Fruit fly (Drosophila melanogaster): Measurements from ENCODE around the gene CG3386.
A peak's percentile ranks its signal among the peaks of the same experiment; 100 is the strongest.

CG3386 gene

dm6 chr3L:642146-642864 lies 40.0 kb downstream of the CG3386 start (continued):
- no peak for TF ChIP-seq maf-S (GFP tag; optimal IDR thresholded peaks at IDR 0.05)
- no peak for TF ChIP-seq pum (GFP tag; optimal IDR thresholded peaks at IDR 0.05)
- no peak; the same call in 1 of the 2 replicates for TF ChIP-seq aop (GFP tag; IDR thresholded peaks at IDR 0.05)
- no peak for TF ChIP-seq CG15514 (GFP tag; optimal IDR thresholded peaks at IDR 0.05)
- TF ChIP-seq Dek (tag; optimal IDR thresholded peaks at IDR 0.05) = peak; percentile 41
- no peak for TF ChIP-seq hbn (GFP tag; IDR thresholded peaks at IDR 0.05; ENCODE audit: partially characterized antibody)
- TF ChIP-seq ttk (GFP tag; IDR thresholded peaks at IDR 0.05) = 0 out of 2 replicates have a peak, but pooled peaks have one; percentile 33
- peak; percentile 76 for TF ChIP-seq nmo (GFP tag; optimal IDR thresholded peaks at IDR 0.05)
- no peak for TF ChIP-seq CG14050 (GFP tag; IDR thresholded peaks at IDR 0.05)
- TF ChIP-seq Optix (GFP tag; IDR thresholded peaks at IDR 0.05) = no peak
- TF ChIP-seq CG14667 (GFP tag; IDR thresholded peaks at IDR 0.05) = no peak
- TF ChIP-seq bab2 (GFP tag; optimal IDR thresholded peaks at IDR 0.05) = no peak
- TF ChIP-seq CG13894 (tag; optimal IDR thresholded peaks at IDR 0.05) = no peak
- TF ChIP-seq Xbp1 (GFP tag; optimal IDR thresholded peaks at IDR 0.05) = peak; percentile 45
- peak; percentile 46 for TF ChIP-seq CG15011 (GFP tag; optimal IDR thresholded peaks at IDR 0.05)
- TF ChIP-seq HLH54F (GFP tag; optimal IDR thresholded peaks at IDR 0.05) = no peak
- TF ChIP-seq fd64A (GFP tag; optimal IDR thresholded peaks at IDR 0.05) = no peak
- TF ChIP-seq CG2889 (GFP tag; IDR thresholded peaks at IDR 0.05) = 0 out of 3 replicates have a peak, but pooled peaks have one; percentile 24
- TF ChIP-seq CG16779 (GFP tag; IDR thresholded peaks at IDR 0.05) = no peak
- TF ChIP-seq Stat92E (GFP tag; optimal IDR thresholded peaks at IDR 0.05) = no peak
- no peak for TF ChIP-seq Fer2 (tag; optimal IDR thresholded peaks at IDR 0.05)
- no peak for TF ChIP-seq yki (optimal IDR thresholded peaks at IDR 0.05)
- TF ChIP-seq CG4854 (GFP tag; optimal IDR thresholded peaks at IDR 0.05) = no peak
- no peak for TF ChIP-seq ems (GFP tag; optimal IDR thresholded peaks at IDR 0.05)
- peak; percentile 66 for TF ChIP-seq dysf (GFP tag; IDR thresholded peaks at IDR 0.05)
- peak; percentile 67 for TF ChIP-seq fd96Cb (tag; optimal IDR thresholded peaks at IDR 0.05)
- TF ChIP-seq Fer3 (tag; optimal IDR thresholded peaks at IDR 0.05) = peak; percentile 32
- TF ChIP-seq B-H2 (GFP tag; optimal IDR thresholded peaks at IDR 0.05) = no peak
- TF ChIP-seq CG30431 (GFP tag; optimal IDR thresholded peaks at IDR 0.05) = peak; percentile 18
- no peak for TF ChIP-seq Dp (GFP tag; optimal IDR thresholded peaks at IDR 0.05)
- TF ChIP-seq CG3407 (GFP tag; optimal IDR thresholded peaks at IDR 0.05) = peak; percentile 24
- 0 out of 2 replicates have a peak, but pooled peaks have one; percentile 20 for TF ChIP-seq CG9215 (GFP tag; IDR thresholded peaks at IDR 0.05)
- peak; percentile 30 for TF ChIP-seq CG18476 (GFP tag; optimal IDR thresholded peaks at IDR 0.05)
- TF ChIP-seq CG1647 (GFP tag; optimal IDR thresholded peaks at IDR 0.05) = no peak
- peak; percentile 61 for TF ChIP-seq CG9727 (GFP tag; optimal IDR thresholded peaks at IDR 0.05)
- no peak for TF ChIP-seq Sry-δ (GFP tag; optimal IDR thresholded peaks at IDR 0.05)
- TF ChIP-seq dimm (GFP tag; IDR thresholded peaks at IDR 0.05) = no peak
- TF ChIP-seq Doc3 (GFP tag; IDR thresholded peaks at IDR 0.05; ENCODE audit: partially characterized antibody) = no peak
- TF ChIP-seq onecut (GFP tag; IDR thresholded peaks at IDR 0.05) = no peak
- no peak for TF ChIP-seq CG14965 (GFP tag; optimal IDR thresholded peaks at IDR 0.05; ENCODE audit: borderline replicate concordance)
- peak; percentile 76 for TF ChIP-seq Oli (tag; optimal IDR thresholded peaks at IDR 0.05)
- no peak for TF ChIP-seq CG11247 (GFP tag; IDR thresholded peaks at IDR 0.05)
- no peak for TF ChIP-seq CG34224 (GFP tag; IDR thresholded peaks at IDR 0.05; ENCODE audit: partially characterized antibody)
- TF ChIP-seq CG10366 (GFP tag; IDR thresholded peaks at IDR 0.05) = peak; percentile 52
- no peak for TF ChIP-seq Trl (optimal IDR thresholded peaks at IDR 0.05)
- no peak for TF ChIP-seq Trl (GFP tag; optimal IDR thresholded peaks at IDR 0.05)
- TF ChIP-seq wor (GFP tag; IDR thresholded peaks at IDR 0.05) = no peak
- TF ChIP-seq CrebB (tag; optimal IDR thresholded peaks at IDR 0.05) = no peak
- TF ChIP-seq CG4730 (GFP tag; IDR thresholded peaks at IDR 0.05) = peak; percentile 15; the same call in 1 of the 2 replicates
- TF ChIP-seq CG2875 (GFP tag; optimal IDR thresholded peaks at IDR 0.05) = peak; percentile 51
